Worm (Caenorhabditis elegans): ENCODE data around the gene srg-41.
"Not testable (repeated sequence)": the region's sequence is repeated elsewhere in the genome, so short reads cannot be mapped to it uniquely, and the experiment has no call there.

- not testable (repeated sequence) for TF ChIP-seq nhr-6 (tag; optimal IDR thresholded peaks at IDR 0.05); ama-1 (optimal IDR thresholded peaks at IDR 0.05); ztf-4 (tag; optimal IDR thresholded peaks at IDR 0.05); nhr-77 (tag; optimal IDR thresholded peaks at IDR 0.05); nhr-23 (tag; optimal IDR thresholded peaks at IDR 0.05)
These were observed 15.1 kb upstream of the srg-41 start for ce11 chrV:11176693-11177304.

Data from whole organism, L2 larva.